Fruit fly (Drosophila melanogaster): Measurements from ENCODE around the gene Gapdh2.
A peak's percentile ranks its signal among the peaks of the same experiment; 100 is the strongest.

Gene Gapdh2

DNA sequence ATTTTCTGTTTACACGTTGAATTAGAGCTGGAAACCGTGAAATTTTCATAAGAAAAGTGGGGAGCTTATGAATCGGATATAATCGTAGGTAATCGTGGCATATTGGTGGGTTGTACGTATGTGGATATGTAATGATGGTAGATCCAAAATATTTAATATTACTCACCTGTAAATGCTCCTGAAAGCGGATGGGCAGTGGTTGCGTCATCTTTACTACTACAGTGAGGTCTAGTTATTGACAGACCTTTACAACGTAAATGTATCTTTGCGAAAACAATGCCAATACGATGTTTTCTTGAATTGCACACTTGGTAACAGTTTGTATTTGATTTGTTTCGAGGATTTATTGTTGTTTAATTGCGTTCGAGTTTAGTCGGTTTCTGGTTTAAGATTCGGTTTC is 34.0 kb upstream of the Gapdh2 start:
- no peak for TF ChIP-seq Hr83 (GFP tag; optimal IDR thresholded peaks at IDR 0.05; ENCODE audit: poor library complexity, severe bottlenecking)
- TF ChIP-seq rgr (GFP tag; optimal IDR thresholded peaks at IDR 0.05): no peak
- no peak for TF ChIP-seq Jra (GFP tag; optimal IDR thresholded peaks at IDR 0.05)
- no peak for TF ChIP-seq usp (GFP tag; optimal IDR thresholded peaks at IDR 0.05)

DNA sequence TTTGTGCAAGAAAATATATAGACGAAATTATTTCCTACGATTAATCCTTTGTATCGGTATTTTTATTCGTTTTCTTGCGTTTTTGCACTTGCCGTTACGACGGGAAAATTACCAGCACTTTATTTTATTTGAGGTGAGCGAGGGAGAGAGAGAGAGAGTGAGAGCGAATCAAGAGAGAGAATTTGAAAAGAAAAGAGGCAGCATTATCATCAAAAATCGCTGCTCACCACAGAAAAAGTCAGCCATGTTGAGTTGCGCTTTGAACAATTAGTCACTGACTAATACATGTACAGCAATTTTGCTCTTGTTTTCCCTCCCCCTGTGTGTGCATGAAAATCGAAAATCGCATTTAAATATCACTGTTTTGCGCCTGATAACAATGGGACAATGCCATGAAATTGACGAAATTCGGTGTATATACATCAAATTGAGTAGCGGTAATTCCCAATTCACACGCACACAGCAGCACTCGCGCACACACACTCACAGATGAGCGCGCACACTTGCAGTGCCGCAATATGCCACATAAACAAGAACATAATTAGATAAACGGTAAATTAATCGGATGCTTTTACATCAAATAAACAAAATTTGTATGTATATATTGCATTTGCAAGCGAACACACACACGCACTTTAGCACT is 33.2 kb upstream of the Gapdh2 start:
- no peak for TF ChIP-seq jim (GFP tag; optimal IDR thresholded peaks at IDR 0.05)
- no peak for TF ChIP-seq sv (GFP tag; optimal IDR thresholded peaks at IDR 0.05)
- no peak for TF ChIP-seq usp (GFP tag; optimal IDR thresholded peaks at IDR 0.05)
- no peak for TF ChIP-seq rgr (GFP tag; optimal IDR thresholded peaks at IDR 0.05)
- TF ChIP-seq Dfd (GFP tag; optimal IDR thresholded peaks at IDR 0.05): no peak
- no peak for TF ChIP-seq pan (optimal IDR thresholded peaks at IDR 0.05)
- TF ChIP-seq CG32264 (GFP tag; optimal IDR thresholded peaks at IDR 0.05): no peak
- peak; percentile 86 for TF ChIP-seq Dif (GFP tag; optimal IDR thresholded peaks at IDR 0.05; ENCODE audit: partially characterized antibody)
- TF ChIP-seq Mio (GFP tag; optimal IDR thresholded peaks at IDR 0.05): no peak
- TF ChIP-seq N (GFP tag; optimal IDR thresholded peaks at IDR 0.05): peak; percentile 26
- no peak for TF ChIP-seq dsf (GFP tag; optimal IDR thresholded peaks at IDR 0.05; ENCODE audit: borderline replicate concordance)
- TF ChIP-seq CG9705 (GFP tag; optimal IDR thresholded peaks at IDR 0.05): no peak
- peak; percentile 23 for TF ChIP-seq Hnf4 (GFP tag; optimal IDR thresholded peaks at IDR 0.05)
- TF ChIP-seq brk (GFP tag; optimal IDR thresholded peaks at IDR 0.05): peak; percentile 46
- no peak for TF ChIP-seq lola (GFP tag; optimal IDR thresholded peaks at IDR 0.05)
- TF ChIP-seq OdsH (GFP tag; optimal IDR thresholded peaks at IDR 0.05): no peak
- peak; percentile 5 for TF ChIP-seq Hr83 (GFP tag; optimal IDR thresholded peaks at IDR 0.05; ENCODE audit: poor library complexity, severe bottlenecking)
- peak; percentile 27 for TF ChIP-seq Jra (GFP tag; optimal IDR thresholded peaks at IDR 0.05)
- peak; percentile 47 for TF ChIP-seq woc (GFP tag; optimal IDR thresholded peaks at IDR 0.05)
- no peak for TF ChIP-seq fru (GFP tag; optimal IDR thresholded peaks at IDR 0.05)
- peak; percentile 49 to 85 for TF ChIP-seq dl (GFP tag; optimal IDR thresholded peaks at IDR 0.05; ENCODE audit: insufficient read depth in 1 of 2, partially characterized antibody in 2 of 2)
- no peak for TF ChIP-seq br (GFP tag; optimal IDR thresholded peaks at IDR 0.05)
- TF ChIP-seq CrebA (GFP tag; optimal IDR thresholded peaks at IDR 0.05; ENCODE audit: borderline replicate concordance): no peak
- TF ChIP-seq GATAd (GFP tag; optimal IDR thresholded peaks at IDR 0.05): no peak
- TF ChIP-seq psq (GFP tag; optimal IDR thresholded peaks at IDR 0.05): no peak
- TF ChIP-seq Sp1 (GFP tag; optimal IDR thresholded peaks at IDR 0.05): no peak
- TF ChIP-seq Myc (optimal IDR thresholded peaks at IDR 0.05): no peak
- TF ChIP-seq Abd-B (GFP tag; optimal IDR thresholded peaks at IDR 0.05): no peak
- TF ChIP-seq ey (GFP tag; optimal IDR thresholded peaks at IDR 0.05): no peak
- TF ChIP-seq tai (GFP tag; optimal IDR thresholded peaks at IDR 0.05): no peak
- TF ChIP-seq foxo (GFP tag; optimal IDR thresholded peaks at IDR 0.05): peak in 1 of 2 experiments; percentile 3
- TF ChIP-seq h (GFP tag; optimal IDR thresholded peaks at IDR 0.05): peak; percentile 8
- no peak for TF ChIP-seq HLH106 (tag; optimal IDR thresholded peaks at IDR 0.05)
- no peak for TF ChIP-seq Rel (GFP tag; optimal IDR thresholded peaks at IDR 0.05)
- peak; percentile 95 for TF ChIP-seq Rel (tag; optimal IDR thresholded peaks at IDR 0.05)
- TF ChIP-seq Vsx2 (GFP tag; optimal IDR thresholded peaks at IDR 0.05; ENCODE audit: partially characterized antibody): peak; percentile 63
- no peak for TF ChIP-seq sage (GFP tag; optimal IDR thresholded peaks at IDR 0.05)
- no peak for TF ChIP-seq dmrt93B (GFP tag; optimal IDR thresholded peaks at IDR 0.05)
- TF ChIP-seq Hr78 (GFP tag; optimal IDR thresholded peaks at IDR 0.05): no peak

DNA sequence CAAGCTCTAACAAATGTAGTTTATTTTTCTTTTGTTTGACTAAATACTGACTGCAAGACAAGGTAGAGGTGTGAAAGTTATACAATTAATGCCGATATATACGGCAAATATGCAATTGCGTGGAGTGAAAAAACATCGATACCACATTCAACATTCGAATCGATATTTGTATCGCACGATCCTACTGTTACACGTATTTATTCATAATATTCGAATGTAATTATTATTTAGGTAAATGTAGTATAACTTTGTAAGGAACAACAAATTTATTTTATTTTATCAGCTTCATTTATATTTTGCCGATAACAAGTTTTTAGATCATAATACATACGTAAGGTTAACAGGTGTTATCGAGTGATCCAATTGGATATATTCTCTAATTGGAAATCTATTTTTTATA is 32.6 kb upstream of the Gapdh2 start, which contains the start of gene Chc:
Gene Chc, minus strand, starts transcription at position 98 of the 400 bp plus-strand sequence.
- TF ChIP-seq brk (GFP tag; optimal IDR thresholded peaks at IDR 0.05) (peak; percentile 50), h (GFP tag; optimal IDR thresholded peaks at IDR 0.05) (peak; percentile 9), Hnf4 (GFP tag; optimal IDR thresholded peaks at IDR 0.05) (peak; percentile 55), Hr78 (GFP tag; optimal IDR thresholded peaks at IDR 0.05) (no peak), HLH106 (tag; optimal IDR thresholded peaks at IDR 0.05) (no peak), sage (GFP tag; optimal IDR thresholded peaks at IDR 0.05) (no peak), dmrt93B (GFP tag; optimal IDR thresholded peaks at IDR 0.05) (no peak), lola (GFP tag; optimal IDR thresholded peaks at IDR 0.05) (no peak), CG32264 (GFP tag; optimal IDR thresholded peaks at IDR 0.05) (no peak), Vsx2 (GFP tag; optimal IDR thresholded peaks at IDR 0.05; ENCODE audit: partially characterized antibody) (no peak), Hr83 (GFP tag; optimal IDR thresholded peaks at IDR 0.05; ENCODE audit: poor library complexity, severe bottlenecking) (peak; percentile 21), ey (GFP tag; optimal IDR thresholded peaks at IDR 0.05) (no peak), jim (GFP tag; optimal IDR thresholded peaks at IDR 0.05) (peak; percentile 20), N (GFP tag; optimal IDR thresholded peaks at IDR 0.05) (no peak), foxo (GFP tag; optimal IDR thresholded peaks at IDR 0.05) (peak in 1 of 2 experiments; percentile 16), usp (GFP tag; optimal IDR thresholded peaks at IDR 0.05) (no peak), pan (optimal IDR thresholded peaks at IDR 0.05) (no peak), tai (GFP tag; optimal IDR thresholded peaks at IDR 0.05) (peak; percentile 72), OdsH (GFP tag; optimal IDR thresholded peaks at IDR 0.05) (no peak), woc (GFP tag; optimal IDR thresholded peaks at IDR 0.05) (peak; percentile 49), rgr (GFP tag; optimal IDR thresholded peaks at IDR 0.05) (peak; percentile 36)

All from whole organism, wandering third instar larva.